Fruit fly (Drosophila melanogaster) whole organism: Measurements from ENCODE around the gene CG42758.

Experiments used
- Dll ChIP-seq: fragments of >200 bp; optimal IDR thresholded peaks from 2 replicates; lab custom pipeline; 2017
- EcR ChIP-seq, 2 experiments: fragments of >200 bp; optimal IDR thresholded peaks; 2 replicates each; lab custom pipeline; 2017; ENCODE audit warnings: missing biosample characterization in 2 of 2, missing genetic modification characterization in 2 of 2, missing genetic modification reagents in 2 of 2
- pan ChIP-seq: fragments of >200 bp; optimal IDR thresholded peaks from 2 replicates; lab custom pipeline; 2017

DNA sequence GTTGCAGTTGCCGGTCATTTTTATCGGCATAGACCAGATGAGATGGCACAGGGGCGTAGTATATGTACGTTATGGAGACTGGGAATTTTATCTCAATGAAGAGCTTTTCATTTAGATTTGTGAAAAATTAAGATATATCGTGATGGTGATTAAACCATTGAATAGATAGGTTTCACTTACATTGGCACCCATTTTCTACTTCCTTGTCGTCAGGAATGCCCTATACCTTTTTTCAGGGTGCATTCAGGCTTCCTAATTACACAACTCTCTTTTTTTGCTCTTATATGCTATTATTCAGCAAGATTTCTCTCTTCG lies 14.4 kb upstream of the CG42758 start:
- no peak for TF ChIP-seq Dll
- no peak for TF ChIP-seq EcR (GFP tag; optimal IDR thresholded peaks at IDR 0.05; lab: Kevin White, UChicago)
- TF ChIP-seq pan (lab: Kevin White, UChicago) = no peak
